Worm (Caenorhabditis elegans): ENCODE measurements around the gene Y55D5A.3.

The Y55D5A.3 gene

ce11 chrIII:2975689-2976088 is at the start of gene Y55D5A.3:
TSS of gene Y55D5A.3 (minus strand) at chrIII:2975789.
- TF ChIP-seq elt-2 (tag; optimal IDR thresholded peaks at IDR 0.05) (no peak), ama-1 (optimal IDR thresholded peaks at IDR 0.05) (no peak), nhr-11 (tag; optimal IDR thresholded peaks at IDR 0.05) (no peak), nhr-67 (tag; optimal IDR thresholded peaks at IDR 0.05) (no peak), ztf-11 (tag; optimal IDR thresholded peaks at IDR 0.05) (no peak), egl-27 (tag; optimal IDR thresholded peaks at IDR 0.05) (no peak), pqm-1 (tag; optimal IDR thresholded peaks at IDR 0.05) (no peak), nhr-23 (tag; optimal IDR thresholded peaks at IDR 0.05) (no peak), nfya-1 (tag; optimal IDR thresholded peaks at IDR 0.05; ENCODE audit: insufficient read depth) (no peak), unc-62 (GFP tag; optimal IDR thresholded peaks at IDR 0.05) (no peak), fos-1 (tag; optimal IDR thresholded peaks at IDR 0.05) (no peak), hmg-11 (tag; optimal IDR thresholded peaks at IDR 0.05) (no peak), ceh-28 (tag; optimal IDR thresholded peaks at IDR 0.05) (no peak), sea-2 (GFP tag; optimal IDR thresholded peaks at IDR 0.05) (no peak), jun-1 (tag; optimal IDR thresholded peaks at IDR 0.05) (no peak), unc-39 (tag; optimal IDR thresholded peaks at IDR 0.05) (no peak), nhr-237 (tag; optimal IDR thresholded peaks at IDR 0.05) (no peak), ceh-16 (tag; optimal IDR thresholded peaks at IDR 0.05) (no peak), mml-1 (tag; optimal IDR thresholded peaks at IDR 0.05) (no peak)

ce11 chrIII:3020035-3020434 is 44.4 kb upstream of the Y55D5A.3 start:
- peak; percentile 70 for TF ChIP-seq nfya-1 (tag; optimal IDR thresholded peaks at IDR 0.05; ENCODE audit: insufficient read depth)
- no peak for TF ChIP-seq ama-1 (optimal IDR thresholded peaks at IDR 0.05)

- no peak for TF ChIP-seq ceh-82 (tag; optimal IDR thresholded peaks at IDR 0.05)
- no peak for TF ChIP-seq eor-1 (tag; optimal IDR thresholded peaks at IDR 0.05)
- TF ChIP-seq lsy-12 (tag; optimal IDR thresholded peaks at IDR 0.05), result no peak
- no peak for TF ChIP-seq nhr-11 (tag; optimal IDR thresholded peaks at IDR 0.05)
- TF ChIP-seq aly-2 (tag; optimal IDR thresholded peaks at IDR 0.05), result no peak
- TF ChIP-seq fkh-10 (GFP tag; optimal IDR thresholded peaks at IDR 0.05), result no peak
- TF ChIP-seq snpc-4 (tag; optimal IDR thresholded peaks at IDR 0.05), result no peak
- TF ChIP-seq nhr-76 (tag; optimal IDR thresholded peaks at IDR 0.05), result no peak
- no peak for TF ChIP-seq ceh-28 (tag; optimal IDR thresholded peaks at IDR 0.05)
- no peak for TF ChIP-seq daf-12 (tag; optimal IDR thresholded peaks at IDR 0.05)
- TF ChIP-seq nhr-23 (tag; optimal IDR thresholded peaks at IDR 0.05), result no peak
- no peak for TF ChIP-seq elt-1 (tag; optimal IDR thresholded peaks at IDR 0.05)
- no peak for TF ChIP-seq ZK546.5 (tag; optimal IDR thresholded peaks at IDR 0.05)
- no peak for TF ChIP-seq tbx-2 (tag; optimal IDR thresholded peaks at IDR 0.05)
- TF ChIP-seq nhr-25 (tag; optimal IDR thresholded peaks at IDR 0.05), result no peak
- TF ChIP-seq unc-62 (GFP tag; optimal IDR thresholded peaks at IDR 0.05), result no peak
These were observed 43.2 kb upstream of the Y55D5A.3 start for ce11 chrIII:3018822-3019221.

ce11 chrIII:2995288-2995687 is 19.7 kb upstream of the Y55D5A.3 start:
- TF ChIP-seq ceh-28 (tag; optimal IDR thresholded peaks at IDR 0.05), result peak; percentile 95
- no peak for TF ChIP-seq egl-5 (tag; optimal IDR thresholded peaks at IDR 0.05)

ce11 chrIII:2993963-2994362 is 18.4 kb upstream of the Y55D5A.3 start:
- TF ChIP-seq ceh-28 (tag; optimal IDR thresholded peaks at IDR 0.05) (peak; percentile 99), egl-5 (tag; optimal IDR thresholded peaks at IDR 0.05) (no peak), fos-1 (tag; optimal IDR thresholded peaks at IDR 0.05) (no peak), lsy-12 (tag; optimal IDR thresholded peaks at IDR 0.05) (no peak), nhr-237 (tag; optimal IDR thresholded peaks at IDR 0.05) (no peak)

- no peak for TF ChIP-seq unc-62 (GFP tag; optimal IDR thresholded peaks at IDR 0.05)
- no peak for TF ChIP-seq nhr-25 (tag; optimal IDR thresholded peaks at IDR 0.05)
- no peak for TF ChIP-seq lsy-12 (tag; optimal IDR thresholded peaks at IDR 0.05)
- TF ChIP-seq pqm-1 (tag; optimal IDR thresholded peaks at IDR 0.05), result no peak
- no peak for TF ChIP-seq sea-2 (GFP tag; optimal IDR thresholded peaks at IDR 0.05)
- no peak for TF ChIP-seq nhr-77 (tag; optimal IDR thresholded peaks at IDR 0.05)
These were observed 16.6 kb upstream of the Y55D5A.3 start for ce11 chrIII:2992234-2992633.

All from whole organism, L3 larva.